Worm (Caenorhabditis elegans): Measurements from ENCODE around the gene ZK381.8.

The ZK381.8 gene

ce11 chrIV:6986835-6987234 is 16.7 kb upstream of the ZK381.8 start, which contains the start of gene prkl-1:
Gene prkl-1, minus strand, starts transcription at chrIV:6986935.
- TF ChIP-seq aly-1 (tag; optimal IDR thresholded peaks at IDR 0.05) (no peak), hmg-4 (GFP tag; optimal IDR thresholded peaks at IDR 0.05) (no peak), B0310.2 (tag; optimal IDR thresholded peaks at IDR 0.05) (no peak), tra-4 (tag; optimal IDR thresholded peaks at IDR 0.05) (no peak), hmbx-1 (tag; optimal IDR thresholded peaks at IDR 0.05) (no peak), pes-1 (GFP tag; IDR thresholded peaks at IDR 0.05) (no peak), ceh-36 (tag; optimal IDR thresholded peaks at IDR 0.05) (no peak), F13C5.2 (tag; optimal IDR thresholded peaks at IDR 0.05) (no peak), tbx-11 (GFP tag; IDR thresholded peaks at IDR 0.05) (no peak), tbx-37 (GFP tag; conservative IDR thresholded peaks at IDR 0.05) (no peak)

ce11 chrIV:6984449-6985380 is 14.5 kb upstream of the ZK381.8 start:
- TF ChIP-seq ets-7 (tag; optimal IDR thresholded peaks at IDR 0.05): no peak
- peak; percentile 3 for TF ChIP-seq ceh-36 (tag; optimal IDR thresholded peaks at IDR 0.05)
- no peak for TF ChIP-seq ceh-13 (GFP tag; optimal IDR thresholded peaks at IDR 0.05)
- TF ChIP-seq scrt-1 (GFP tag; IDR thresholded peaks at IDR 0.05): no peak

DNA sequence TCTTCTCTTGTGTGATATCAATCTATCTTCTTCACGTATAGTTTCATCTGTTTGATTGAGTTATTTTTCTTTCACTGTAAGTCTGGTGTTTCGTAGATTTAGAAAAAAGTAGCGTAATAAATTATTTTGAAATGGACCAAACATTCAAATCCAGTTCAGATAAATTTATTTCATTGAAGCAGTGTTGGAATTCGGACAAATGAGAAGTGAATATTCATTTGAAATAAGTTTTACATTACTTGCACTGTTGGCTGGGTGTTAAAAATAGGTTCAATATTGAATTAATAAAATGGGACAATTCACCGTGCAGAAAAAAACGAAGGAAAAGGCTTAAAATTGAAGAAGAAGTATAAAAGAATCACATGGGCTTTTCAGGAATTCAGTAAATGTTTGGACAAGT is 8.5 kb upstream of the ZK381.8 start:
- no peak for TF ChIP-seq B0310.2 (tag; optimal IDR thresholded peaks at IDR 0.05)
- no peak for TF ChIP-seq hmg-4 (GFP tag; optimal IDR thresholded peaks at IDR 0.05)

DNA sequence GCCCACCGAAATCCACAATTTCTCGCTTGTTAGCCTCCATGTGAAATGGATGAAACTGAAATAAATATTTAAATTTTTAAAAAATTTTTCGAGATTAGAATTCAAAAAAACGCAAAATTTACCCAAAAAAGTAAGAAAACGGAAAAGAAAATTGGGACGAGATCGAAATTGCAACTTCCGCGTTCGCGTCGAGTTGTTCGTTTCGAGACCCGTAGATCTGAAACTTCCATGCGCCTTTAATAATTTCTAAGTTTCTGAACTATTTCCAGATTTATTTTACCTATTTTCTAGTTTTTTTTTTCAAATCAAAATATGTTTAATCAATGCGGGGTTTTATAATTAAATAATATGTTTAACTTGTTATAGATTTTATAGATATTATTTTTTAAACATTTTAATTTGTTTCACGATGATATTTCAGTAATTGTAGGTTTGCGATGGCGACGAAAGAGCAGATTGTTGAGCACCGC is 7.0 kb upstream of the ZK381.8 start, which contains the start of the genes pgl-1 and him-3:
Gene pgl-1 (minus strand): TSS at position 230 of the 470 bp plus-strand sequence.
Gene him-3 (plus strand): TSS at position 420 of the 470 bp plus-strand sequence.
- TF ChIP-seq aly-1 (tag; optimal IDR thresholded peaks at IDR 0.05): no peak
- TF ChIP-seq hmbx-1 (tag; optimal IDR thresholded peaks at IDR 0.05): no peak
- no peak for TF ChIP-seq hmg-4 (GFP tag; optimal IDR thresholded peaks at IDR 0.05)
- no peak for TF ChIP-seq scrt-1 (GFP tag; IDR thresholded peaks at IDR 0.05)
- TF ChIP-seq pes-1 (GFP tag; IDR thresholded peaks at IDR 0.05): no peak
- TF ChIP-seq ceh-13 (GFP tag; optimal IDR thresholded peaks at IDR 0.05): no peak
- no peak for TF ChIP-seq B0310.2 (tag; optimal IDR thresholded peaks at IDR 0.05)

- no peak for TF ChIP-seq tbx-11 (GFP tag; IDR thresholded peaks at IDR 0.05)
- TF ChIP-seq pes-1 (GFP tag; IDR thresholded peaks at IDR 0.05): no peak
- TF ChIP-seq ceh-13 (GFP tag; optimal IDR thresholded peaks at IDR 0.05): no peak
- TF ChIP-seq aly-1 (tag; optimal IDR thresholded peaks at IDR 0.05): no peak
- no peak for TF ChIP-seq F13C5.2 (tag; optimal IDR thresholded peaks at IDR 0.05)
- no peak for TF ChIP-seq scrt-1 (GFP tag; IDR thresholded peaks at IDR 0.05)
These were observed 4.2 kb upstream of the ZK381.8 start for ce11 chrIV:6974162-6974938.

DNA sequence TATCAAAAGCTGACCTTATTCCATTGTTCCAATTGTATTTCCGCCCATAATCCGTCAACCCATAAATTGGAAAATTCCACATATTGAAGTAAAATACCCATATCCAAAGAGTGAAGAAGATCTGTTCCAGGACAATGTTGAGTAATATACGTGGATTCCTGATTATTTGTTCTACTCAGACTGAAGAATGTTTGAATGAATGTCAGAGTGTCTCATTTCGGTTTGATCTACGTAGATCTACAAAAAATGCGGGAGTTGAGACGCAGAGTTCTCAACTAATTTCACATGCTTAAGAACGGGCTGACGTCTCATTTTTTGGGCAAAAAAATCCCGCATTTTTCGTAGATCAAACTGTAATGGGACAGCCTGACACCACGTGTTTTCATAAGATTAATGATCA is 2.3 kb upstream of the ZK381.8 start, which contains the start of gene nhr-249:
Gene nhr-249 (minus strand): TSS at position 101 of the 400 bp plus-strand sequence.
- TF ChIP-seq tbx-37 (GFP tag; conservative IDR thresholded peaks at IDR 0.05) (no peak), B0310.2 (tag; optimal IDR thresholded peaks at IDR 0.05) (no peak), F13C5.2 (tag; optimal IDR thresholded peaks at IDR 0.05) (no peak), tbx-11 (GFP tag; IDR thresholded peaks at IDR 0.05) (no peak), aly-1 (tag; optimal IDR thresholded peaks at IDR 0.05) (no peak), ama-1 (optimal IDR thresholded peaks at IDR 0.05) (no peak), tra-4 (tag; optimal IDR thresholded peaks at IDR 0.05) (no peak), hnd-1 (tag; optimal IDR thresholded peaks at IDR 0.05) (no peak), hmbx-1 (tag; optimal IDR thresholded peaks at IDR 0.05) (no peak), ceh-36 (tag; optimal IDR thresholded peaks at IDR 0.05) (no peak), hmg-4 (GFP tag; optimal IDR thresholded peaks at IDR 0.05) (no peak), flt-1 (GFP tag; IDR thresholded peaks at IDR 0.05) (no peak), pes-1 (GFP tag; IDR thresholded peaks at IDR 0.05) (no peak), scrt-1 (GFP tag; IDR thresholded peaks at IDR 0.05) (no peak)

DNA sequence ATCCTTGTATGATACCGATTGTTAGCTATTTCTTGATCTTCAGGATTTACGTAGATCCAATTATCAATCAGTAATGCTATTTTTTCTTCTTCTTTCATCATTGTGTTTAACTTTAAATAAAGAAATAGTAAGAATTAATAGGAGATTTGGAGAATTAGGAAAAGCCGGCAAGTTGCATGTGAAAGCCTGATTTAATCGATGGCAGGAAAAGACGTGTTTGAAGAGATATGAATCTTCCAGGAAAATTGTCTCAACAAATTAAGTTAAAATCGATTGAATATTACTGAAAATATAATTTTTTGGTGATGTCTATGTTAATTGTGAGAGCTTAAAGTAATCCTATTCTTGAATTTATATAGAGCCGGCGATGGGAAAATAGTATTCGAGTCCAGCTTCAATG is 1.0 kb upstream of the ZK381.8 start, which contains the start of gene ZK381.62:
Gene ZK381.62 (minus strand): TSS at position 101 of the 400 bp plus-strand sequence.
- TF ChIP-seq F13C5.2 (tag; optimal IDR thresholded peaks at IDR 0.05) (no peak), ama-1 (optimal IDR thresholded peaks at IDR 0.05) (no peak), scrt-1 (GFP tag; IDR thresholded peaks at IDR 0.05) (no peak), hmg-4 (GFP tag; optimal IDR thresholded peaks at IDR 0.05) (no peak), ets-7 (tag; optimal IDR thresholded peaks at IDR 0.05) (no peak)

DNA sequence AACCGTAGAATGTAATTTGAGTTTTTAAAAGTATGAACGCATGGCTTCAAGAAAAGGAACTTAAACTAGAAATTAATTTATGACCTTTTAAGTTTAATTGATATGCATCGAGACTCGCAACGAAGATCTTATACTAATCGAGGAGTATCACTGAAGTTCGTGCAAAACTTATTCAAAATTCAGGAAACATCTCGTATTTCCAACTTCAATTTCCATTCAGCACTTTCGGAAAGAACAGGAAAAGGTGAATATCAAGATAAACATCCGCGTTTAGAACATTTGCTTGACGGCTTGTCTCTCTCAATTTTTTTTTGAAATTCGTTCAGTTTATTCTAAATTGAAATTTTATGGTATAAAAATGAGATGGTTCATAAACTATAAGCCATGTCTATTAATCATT is 5.0 kb downstream of the ZK381.8 start, which contains the start of gene ZK381.2:
Gene ZK381.2 (plus strand): TSS at position 301 of the 400 bp plus-strand sequence.
- no peak for TF ChIP-seq flt-1 (GFP tag; IDR thresholded peaks at IDR 0.05)
- TF ChIP-seq hmg-4 (GFP tag; optimal IDR thresholded peaks at IDR 0.05): no peak
- TF ChIP-seq sea-1 (GFP tag; conservative IDR thresholded peaks at IDR 0.05): no peak
- TF ChIP-seq hnd-1 (tag; optimal IDR thresholded peaks at IDR 0.05): no peak
- no peak for TF ChIP-seq hmbx-1 (tag; optimal IDR thresholded peaks at IDR 0.05)
- no peak for TF ChIP-seq F13C5.2 (tag; optimal IDR thresholded peaks at IDR 0.05)
- no peak for TF ChIP-seq ama-1 (optimal IDR thresholded peaks at IDR 0.05)
- no peak for TF ChIP-seq ceh-13 (GFP tag; optimal IDR thresholded peaks at IDR 0.05)
- no peak for TF ChIP-seq scrt-1 (GFP tag; IDR thresholded peaks at IDR 0.05)
- TF ChIP-seq aly-1 (tag; optimal IDR thresholded peaks at IDR 0.05): no peak
- no peak for TF ChIP-seq tbx-11 (GFP tag; IDR thresholded peaks at IDR 0.05)
- no peak for TF ChIP-seq B0310.2 (tag; optimal IDR thresholded peaks at IDR 0.05)
- no peak for TF ChIP-seq tbx-37 (GFP tag; conservative IDR thresholded peaks at IDR 0.05)
- no peak for TF ChIP-seq pes-1 (GFP tag; IDR thresholded peaks at IDR 0.05)
- no peak for TF ChIP-seq ceh-36 (tag; optimal IDR thresholded peaks at IDR 0.05)
- no peak for TF ChIP-seq ets-7 (tag; optimal IDR thresholded peaks at IDR 0.05)
- TF ChIP-seq tra-4 (tag; optimal IDR thresholded peaks at IDR 0.05): no peak
